Fruit fly (Drosophila melanogaster) whole organism, embryonic: Measurements from ENCODE around the gene CG32983.

Experiments used
- Ada2b ChIP-seq: fragments of 200-800 bp; sonication (Bioruptor generic); IDR thresholded peaks from 2 replicates; pipeline ENCODE4 v1.3.6; 2022; ENCODE audit warnings: missing biosample characterization, missing genetic modification characterization
- Atf6 ChIP-seq: fragments of 200-800 bp; sonication (Bioruptor generic); IDR thresholded peaks from 2 replicates; pipeline ENCODE4 v1.3.6; 2022; ENCODE audit warnings: missing biosample characterization, missing genetic modification characterization
- Awh ChIP-seq: fragments of 200-800 bp; sonication (Bioruptor generic); IDR thresholded peaks from 2 replicates; pipeline ENCODE4, ENCODE4 v1.3.6; 2022; ENCODE audit warnings: missing biosample characterization, missing genetic modification characterization
- CG10321 ChIP-seq: fragments of 200-800 bp; sonication (Bioruptor generic); IDR thresholded peaks from 2 replicates; pipeline ENCODE4 v1.3.6; 2022; ENCODE audit warnings: missing biosample characterization, missing genetic modification characterization
- CG10979 ChIP-seq: fragments of 200-800 bp; sonication (Bioruptor generic); optimal IDR thresholded peaks from 2 replicates; lab custom pipeline; 2018; ENCODE audit warnings: missing biosample characterization, mild to moderate bottlenecking, missing genetic modification characterization, moderate library complexity
- CG11560 ChIP-seq: fragments of 200-800 bp; sonication (Bioruptor generic); IDR thresholded peaks from 3 replicates; pipeline ENCODE4 v1.3.6; 2022; ENCODE audit warnings: missing biosample characterization, missing genetic modification characterization
- CG12071 ChIP-seq: fragments of 200-800 bp; sonication (Bioruptor generic); optimal IDR thresholded peaks from 3 replicates; lab custom pipeline; 2018; ENCODE audit warnings: missing biosample characterization, mild to moderate bottlenecking, missing genetic modification characterization
- CG12744 ChIP-seq: fragments of 200-800 bp; sonication (Bioruptor generic); optimal IDR thresholded peaks from 2 replicates; lab custom pipeline; 2016; ENCODE audit warnings: missing biosample characterization, missing genetic modification characterization
- CG13287 ChIP-seq: fragments of 200-800 bp; sonication (Bioruptor generic); IDR thresholded peaks from 2 replicates; pipeline ENCODE4 v1.3.6; 2022; ENCODE audit warnings: missing biosample characterization, missing genetic modification characterization; ENCODE audit not compliant: partially characterized antibody
- CG13624 ChIP-seq: fragments of 200-800 bp; sonication (Bioruptor generic); optimal IDR thresholded peaks from 2 replicates; lab custom pipeline; 2016; ENCODE audit warnings: missing biosample characterization, missing genetic modification characterization
- CG14050 ChIP-seq: fragments of 200-800 bp; sonication (Bioruptor generic); IDR thresholded peaks from 3 replicates; pipeline ENCODE4 v1.3.6; 2022; ENCODE audit warnings: missing biosample characterization, missing genetic modification characterization
- CG14667 ChIP-seq: fragments of 200-800 bp; sonication (Bioruptor generic); IDR thresholded peaks from 2 replicates; pipeline ENCODE4 v1.3.6; 2022; ENCODE audit warnings: missing biosample characterization, missing genetic modification characterization
- CG15696 ChIP-seq: fragments of 200-800 bp; sonication (Bioruptor generic); optimal IDR thresholded peaks from 2 replicates; lab custom pipeline; 2019; ENCODE audit warnings: missing biosample characterization, mild to moderate bottlenecking, missing genetic modification characterization, moderate library complexity
- CG18599 ChIP-seq: fragments of 200-800 bp; sonication (Bioruptor generic); optimal IDR thresholded peaks from 3 replicates; lab custom pipeline; 2017; ENCODE audit warnings: missing biosample characterization, missing genetic modification characterization, mild to moderate bottlenecking, moderate library complexity, missing genetic modification reagents
- CG18619 ChIP-seq: fragments of 200-800 bp; sonication (Bioruptor generic); optimal IDR thresholded peaks from 3 replicates; lab custom pipeline; 2017; ENCODE audit warnings: missing biosample characterization, mild to moderate bottlenecking, missing genetic modification characterization
- CG34224 ChIP-seq: fragments of 200-800 bp; sonication (Bioruptor generic); IDR thresholded peaks from 3 replicates; pipeline ENCODE4 v1.3.6; 2022; ENCODE audit warnings: missing biosample characterization, missing genetic modification characterization; ENCODE audit not compliant: partially characterized antibody
- CG6765 ChIP-seq: fragments of 200-800 bp; sonication (Bioruptor generic); optimal IDR thresholded peaks from 3 replicates; lab custom pipeline; 2017; ENCODE audit warnings: missing biosample characterization, mild to moderate bottlenecking, missing genetic modification characterization
- CG7745 ChIP-seq: fragments of 200-800 bp; sonication (Bioruptor generic); optimal IDR thresholded peaks from 2 replicates; lab custom pipeline; 2018; ENCODE audit warnings: missing biosample characterization, mild to moderate bottlenecking, missing genetic modification characterization, moderate library complexity
- CG7786 ChIP-seq: fragments of 200-800 bp; sonication (Bioruptor generic); optimal IDR thresholded peaks from 2 replicates; lab custom pipeline; 2016; ENCODE audit warnings: missing biosample characterization, missing genetic modification characterization
- CG8089 ChIP-seq: fragments of 200-800 bp; sonication (Bioruptor generic); optimal IDR thresholded peaks from 3 replicates; lab custom pipeline; 2016; ENCODE audit warnings: missing biosample characterization, missing genetic modification characterization
- CG8765 ChIP-seq: fragments of 200-800 bp; sonication (Bioruptor generic); IDR thresholded peaks from 2 replicates; pipeline ENCODE4 v1.3.6; 2022; ENCODE audit warnings: missing biosample characterization, missing genetic modification characterization
- ERR ChIP-seq: fragments of 200-800 bp; sonication (Bioruptor generic); optimal IDR thresholded peaks from 2 replicates; lab custom pipeline; 2016; ENCODE audit warnings: missing biosample characterization, missing genetic modification characterization
- Elba2 ChIP-seq: fragments of 200-800 bp; sonication (Bioruptor generic); optimal IDR thresholded peaks from 3 replicates; lab custom pipeline; 2016; ENCODE audit warnings: missing biosample characterization, missing genetic modification characterization
- HLH54F ChIP-seq: fragments of 200-800 bp; sonication (Bioruptor generic); optimal IDR thresholded peaks from 3 replicates; lab custom pipeline; 2016; ENCODE audit warnings: missing biosample characterization, missing genetic modification characterization
- Kr ChIP-seq: fragments of 200-800 bp; sonication (Bioruptor generic); optimal IDR thresholded peaks from 2 replicates; lab custom pipeline; 2017; ENCODE audit warnings: missing biosample characterization, mild to moderate bottlenecking, missing genetic modification characterization
- Mes4 ChIP-seq: fragments of 200-800 bp; sonication (Bioruptor generic); optimal IDR thresholded peaks from 2 replicates; lab custom pipeline; 2016; ENCODE audit warnings: missing biosample characterization, missing genetic modification characterization
- NK7.1 ChIP-seq: fragments of 200-800 bp; sonication (Bioruptor generic); optimal IDR thresholded peaks from 3 replicates; lab custom pipeline; 2016; ENCODE audit warnings: missing biosample characterization, missing genetic modification characterization
- Sox102F ChIP-seq: fragments of 200-800 bp; sonication (Bioruptor generic); optimal IDR thresholded peaks from 2 replicates; lab custom pipeline; 2018; ENCODE audit warnings: missing biosample characterization, mild to moderate bottlenecking, missing genetic modification characterization, moderate library complexity
- Taf1 ChIP-seq: fragments of 200-800 bp; sonication (Bioruptor generic); IDR thresholded peaks from 2 replicates; pipeline ENCODE4 v1.3.6; 2022; ENCODE audit warnings: missing biosample characterization, missing genetic modification characterization
- Vsx1 ChIP-seq: fragments of 200-800 bp; sonication (Bioruptor generic); optimal IDR thresholded peaks from 2 replicates; lab custom pipeline; 2017; ENCODE audit warnings: missing biosample characterization, mild to moderate bottlenecking, missing genetic modification characterization, missing genetic modification reagents
- cg ChIP-seq: fragments of 200-800 bp; sonication (Bioruptor generic); optimal IDR thresholded peaks from 3 replicates; lab custom pipeline; 2019; ENCODE audit warnings: missing biosample characterization, mild to moderate bottlenecking, missing genetic modification characterization, moderate library complexity
- chm ChIP-seq: fragments of 200-800 bp; sonication (Bioruptor generic); IDR thresholded peaks from 2 replicates; pipeline ENCODE4 v1.3.6; 2022; ENCODE audit warnings: missing biosample characterization, missing genetic modification characterization
- corto ChIP-seq: fragments of 200-800 bp; sonication (Bioruptor generic); optimal IDR thresholded peaks from 2 replicates; lab custom pipeline; 2016; ENCODE audit warnings: missing biosample characterization, mild to moderate bottlenecking, missing genetic modification characterization, moderate library complexity
- crc ChIP-seq: fragments of 200-800 bp; sonication (Bioruptor generic); optimal IDR thresholded peaks from 2 replicates; lab custom pipeline; 2016; ENCODE audit warnings: missing biosample characterization, missing genetic modification characterization
- disco-r ChIP-seq: fragments of 200-800 bp; sonication (Bioruptor generic); optimal IDR thresholded peaks from 2 replicates; lab custom pipeline; 2016; ENCODE audit warnings: missing biosample characterization, missing genetic modification characterization
- fd3F ChIP-seq: fragments of 200-800 bp; sonication (Bioruptor generic); optimal IDR thresholded peaks from 2 replicates; lab custom pipeline; 2018; ENCODE audit warnings: missing biosample characterization, mild to moderate bottlenecking, missing genetic modification characterization, moderate library complexity
- fd64A ChIP-seq: fragments of 200-800 bp; sonication (Bioruptor generic); optimal IDR thresholded peaks from 3 replicates; lab custom pipeline; 2018; ENCODE audit warnings: missing biosample characterization, mild to moderate bottlenecking, missing genetic modification characterization
- ftz-f1 ChIP-seq: fragments of 200-800 bp; sonication (Bioruptor generic); optimal IDR thresholded peaks from 2 replicates; lab custom pipeline; 2016; ENCODE audit warnings: missing biosample characterization, missing genetic modification characterization
- gcm2 ChIP-seq: fragments of 200-800 bp; sonication (Bioruptor generic); optimal IDR thresholded peaks from 2 replicates; lab custom pipeline; 2016; ENCODE audit warnings: missing biosample characterization, missing genetic modification characterization
- gfzf ChIP-seq: fragments of 200-800 bp; sonication (Bioruptor generic); optimal IDR thresholded peaks from 2 replicates; lab custom pipeline; 2016; ENCODE audit warnings: missing biosample characterization, mild to moderate bottlenecking, missing genetic modification characterization, moderate library complexity
- her ChIP-seq: fragments of 200-800 bp; sonication (Bioruptor generic); optimal IDR thresholded peaks from 2 replicates; lab custom pipeline; 2016; ENCODE audit warnings: missing biosample characterization, missing genetic modification characterization
- hth ChIP-seq: fragments of >200 bp; optimal IDR thresholded peaks from 2 replicates; lab custom pipeline; 2017; ENCODE audit warnings: inconsistent platforms
- lola ChIP-seq, 3 experiments: fragments of >200 bp in 2 of 3; fragments of 200-800 bp in 1 of 3; sonication (Bioruptor generic) in 1 of 3; optimal IDR thresholded peaks; 2 replicates each; lab custom pipeline; 2017 to 2019; ENCODE audit warnings: missing biosample characterization in 3 of 3, missing genetic modification characterization in 3 of 3, mild to moderate bottlenecking in 1 of 3, moderate library complexity in 1 of 3
- maf-S ChIP-seq: fragments of 200-800 bp; sonication (Bioruptor generic); optimal IDR thresholded peaks from 2 replicates; lab custom pipeline; 2016; ENCODE audit warnings: missing biosample characterization, missing genetic modification characterization
- nau ChIP-seq: fragments of 200-800 bp; sonication (Bioruptor generic); optimal IDR thresholded peaks from 3 replicates; lab custom pipeline; 2017; ENCODE audit warnings: missing biosample characterization, mild to moderate bottlenecking, missing genetic modification characterization, missing genetic modification reagents
- nmo ChIP-seq: fragments of 200-800 bp; sonication (Bioruptor generic); optimal IDR thresholded peaks from 2 replicates; lab custom pipeline; 2018; ENCODE audit warnings: missing biosample characterization, mild to moderate bottlenecking, missing genetic modification characterization, moderate library complexity
- p53 ChIP-seq: fragments of 200-800 bp; sonication (Bioruptor generic); optimal IDR thresholded peaks from 2 replicates; lab custom pipeline; 2016; ENCODE audit warnings: missing biosample characterization, missing genetic modification characterization
- pnt ChIP-seq: fragments of 200-800 bp; sonication (Bioruptor generic); optimal IDR thresholded peaks from 3 replicates; lab custom pipeline; 2016; ENCODE audit warnings: missing biosample characterization, missing genetic modification characterization
- pros ChIP-seq: fragments of 200-800 bp; sonication (Bioruptor generic); optimal IDR thresholded peaks from 3 replicates; lab custom pipeline; 2019; ENCODE audit warnings: missing biosample characterization, mild to moderate bottlenecking, missing genetic modification characterization, moderate library complexity
- ranshi ChIP-seq: fragments of 200-800 bp; sonication (Bioruptor generic); IDR thresholded peaks from 2 replicates; pipeline ENCODE4 v1.3.6; 2022; ENCODE audit warnings: missing biosample characterization, missing genetic modification characterization
- tgo ChIP-seq: fragments of 200-800 bp; sonication (Bioruptor generic); IDR thresholded peaks from 3 replicates; pipeline ENCODE4 v1.3.6; 2022; ENCODE audit warnings: missing biosample characterization, missing genetic modification characterization
- toy ChIP-seq: fragments of 200-800 bp; sonication (Bioruptor generic); IDR thresholded peaks from 2 replicates; pipeline ENCODE4 v1.3.6; 2022; ENCODE audit warnings: missing biosample characterization, missing genetic modification characterization
- trem ChIP-seq: fragments of 200-800 bp; optimal IDR thresholded peaks from 3 replicates; lab custom pipeline; 2019; ENCODE audit warnings: missing biosample characterization, mild to moderate bottlenecking, missing genetic modification characterization, moderate library complexity

Gene CG32983

dm6 chr2L:8842262-8842561 is 23.4 kb upstream of the CG32983 start (continued):
- no peak for TF ChIP-seq gfzf
- no peak for TF ChIP-seq disco-r (GFP tag; lab: Kevin White, UChicago)
- no peak for TF ChIP-seq maf-S (GFP tag; lab: Kevin White, UChicago)
- TF ChIP-seq Vsx1 (GFP tag; lab: Kevin White, UChicago) = no peak
- TF ChIP-seq Mes4 (GFP tag; lab: Kevin White, UChicago) = no peak
- no peak for TF ChIP-seq HLH54F
- TF ChIP-seq fd64A (GFP tag; lab: Kevin White, UChicago) = no peak
- TF ChIP-seq CG7745 (tag; lab: Kevin White, UChicago) = no peak
- no peak for TF ChIP-seq Atf6 (GFP tag; lab: Robert Waterston, UW)
- TF ChIP-seq tgo (GFP tag; lab: Robert Waterston, UW) = no peak
- no peak for TF ChIP-seq CG10321 (GFP tag; lab: Robert Waterston, UW)
- TF ChIP-seq CG10979 (tag; lab: Kevin White, UChicago) = peak; percentile 47
- no peak for TF ChIP-seq gcm2 (GFP tag; lab: Kevin White, UChicago)
- TF ChIP-seq pnt (GFP tag; lab: Kevin White, UChicago) = peak; percentile 3
- TF ChIP-seq CG13287 (GFP tag; lab: Robert Waterston, UW) = no peak
- TF ChIP-seq ftz-f1 = no peak
- no peak for TF ChIP-seq nau (GFP tag; lab: Kevin White, UChicago)
- no peak for TF ChIP-seq NK7.1 (GFP tag; lab: Kevin White, UChicago)
- TF ChIP-seq CG13624 (GFP tag; lab: Kevin White, UChicago) = no peak
- TF ChIP-seq Ada2b (GFP tag; lab: Robert Waterston, UW) = no peak
- TF ChIP-seq CG18599 (GFP tag; lab: Kevin White, UChicago) = no peak
- no peak for TF ChIP-seq cg (GFP tag; lab: Kevin White, UChicago)
- peak; percentile 72 for TF ChIP-seq CG15696 (tag; lab: Kevin White, UChicago)
- TF ChIP-seq Awh = no peak
- TF ChIP-seq nmo = peak; percentile 4
- no peak for TF ChIP-seq hth (lab: Kevin White, UChicago)
- no peak for TF ChIP-seq CG14050 (GFP tag; lab: Robert Waterston, UW)
- TF ChIP-seq Sox102F (GFP tag; lab: Kevin White, UChicago) = no peak
- no peak for TF ChIP-seq CG12744 (GFP tag; lab: Kevin White, UChicago)
- TF ChIP-seq CG8089 (GFP tag; lab: Kevin White, UChicago) = no peak
- TF ChIP-seq CG7786 (GFP tag; lab: Kevin White, UChicago) = no peak
- TF ChIP-seq CG6765 (GFP tag; lab: Kevin White, UChicago) = no peak
- no peak for TF ChIP-seq CG34224 (GFP tag; lab: Robert Waterston, UW)
- no peak for TF ChIP-seq corto (GFP tag; lab: Kevin White, UChicago)
- no peak for TF ChIP-seq Taf1 (GFP tag; lab: Robert Waterston, UW)
- peak; percentile 32 for TF ChIP-seq trem
- TF ChIP-seq ranshi (GFP tag; lab: Robert Waterston, UW) = no peak
- no peak for TF ChIP-seq Kr
- no peak for TF ChIP-seq her (GFP tag; lab: Kevin White, UChicago)
- peak; percentile 41 for TF ChIP-seq Elba2 (GFP tag; lab: Kevin White, UChicago)
- peak; percentile 43; the same call in 1 of the 2 replicates for TF ChIP-seq CG8765
- TF ChIP-seq chm (GFP tag; lab: Robert Waterston, UW) = no peak
- peak in 1 of 3 experiments; percentile 35 for TF ChIP-seq lola (GFP tag; optimal IDR thresholded peaks at IDR 0.05; lab: Kevin White, UChicago)
- TF ChIP-seq crc (GFP tag; lab: Kevin White, UChicago) = no peak
- no peak for TF ChIP-seq ERR (GFP tag; lab: Kevin White, UChicago)
- no peak for TF ChIP-seq CG11560 (tag; lab: Robert Waterston, UW)
- no peak for TF ChIP-seq fd3F
- no peak for TF ChIP-seq CG12071 (GFP tag; lab: Kevin White, UChicago)
- no peak for TF ChIP-seq pros (GFP tag; lab: Kevin White, UChicago)
- TF ChIP-seq p53 (GFP tag; lab: Kevin White, UChicago) = no peak
- no peak for TF ChIP-seq toy
- no peak for TF ChIP-seq CG14667 (GFP tag; lab: Robert Waterston, UW)
- no peak for TF ChIP-seq CG18619 (GFP tag; lab: Kevin White, UChicago)
